Fruit fly (Drosophila melanogaster) whole organism, pupa: ENCODE results near the gene Gr93d.

Source experiments
- CG10348 ChIP-seq: fragments of 200-800 bp; sonication (Bioruptor generic); IDR thresholded peaks from 2 replicates; pipeline ENCODE4 v1.3.6; 2022; ENCODE audit warnings: missing biosample characterization, missing genetic modification characterization
- CG12605 ChIP-seq: fragments of 200-800 bp; sonication (Bioruptor generic); IDR thresholded peaks from 2 replicates; pipeline ENCODE4 v1.3.6; 2022; ENCODE audit warnings: missing biosample characterization, missing genetic modification characterization
- CG13204 ChIP-seq: fragments of 200-800 bp; sonication (Bioruptor generic); optimal IDR thresholded peaks from 2 replicates; lab custom pipeline; 2018; ENCODE audit warnings: missing biosample characterization, mild to moderate bottlenecking, missing genetic modification characterization, moderate library complexity
- CG14655 ChIP-seq: fragments of 200-800 bp; sonication (Bioruptor generic); optimal IDR thresholded peaks from 3 replicates; lab custom pipeline; 2017; ENCODE audit warnings: mild to moderate bottlenecking, missing biosample characterization, missing genetic modification reagents, missing genetic modification characterization
- CG15710 ChIP-seq: fragments of 200-800 bp; sonication (Bioruptor generic); optimal IDR thresholded peaks from 2 replicates; lab custom pipeline; 2018; ENCODE audit warnings: missing biosample characterization, mild to moderate bottlenecking, missing genetic modification characterization, moderate library complexity
- CG17806 ChIP-seq: fragments of 200-800 bp; sonication (Bioruptor generic); optimal IDR thresholded peaks from 2 replicates; lab custom pipeline; 2018; ENCODE audit warnings: missing biosample characterization, mild to moderate bottlenecking, missing genetic modification characterization, moderate library complexity
- CG32121 ChIP-seq: fragments of 200-800 bp; sonication (Bioruptor generic); IDR thresholded peaks from 2 replicates; pipeline ENCODE4 v1.3.6; 2022; ENCODE audit warnings: missing biosample characterization, missing genetic modification characterization
- CG34367 ChIP-seq: fragments of 200-800 bp; sonication (Bioruptor generic); optimal IDR thresholded peaks from 2 replicates; lab custom pipeline; 2018; ENCODE audit warnings: missing biosample characterization, mild to moderate bottlenecking, missing genetic modification characterization
- CG4496 ChIP-seq: fragments of 200-800 bp; sonication (Bioruptor generic); IDR thresholded peaks from 3 replicates; pipeline ENCODE4 v1.3.6; 2022; ENCODE audit warnings: missing biosample characterization, missing genetic modification characterization
- CG8159 ChIP-seq: fragments of 200-800 bp; sonication (Bioruptor generic); optimal IDR thresholded peaks from 3 replicates; lab custom pipeline; 2018; ENCODE audit warnings: missing biosample characterization, mild to moderate bottlenecking, missing genetic modification characterization, moderate library complexity
- CG8301 ChIP-seq: fragments of 200-800 bp; sonication (Bioruptor generic); optimal IDR thresholded peaks from 2 replicates; lab custom pipeline; 2018; ENCODE audit warnings: missing biosample characterization, mild to moderate bottlenecking, missing genetic modification characterization
- CG9948 ChIP-seq: fragments of 200-800 bp; sonication (Bioruptor generic); optimal IDR thresholded peaks from 2 replicates; lab custom pipeline; 2018; ENCODE audit warnings: missing biosample characterization, mild to moderate bottlenecking, missing genetic modification characterization, moderate library complexity
- D1 ChIP-seq: fragments of 200-800 bp; sonication (Bioruptor generic); optimal IDR thresholded peaks from 2 replicates; lab custom pipeline; 2018; ENCODE audit warnings: missing biosample characterization, mild to moderate bottlenecking, missing genetic modification characterization, moderate library complexity
- EcR ChIP-seq: fragments of 200-800 bp; sonication (Bioruptor generic); optimal IDR thresholded peaks from 3 replicates; lab custom pipeline; 2019; ENCODE audit warnings: missing biosample characterization, missing genetic modification characterization, mild to moderate bottlenecking, moderate library complexity, missing genetic modification reagents
- Ets98B ChIP-seq: fragments of 200-800 bp; sonication (Bioruptor generic); IDR thresholded peaks from 2 replicates; pipeline ENCODE4 v1.3.6; 2022; ENCODE audit warnings: missing biosample characterization, missing genetic modification characterization
- Pif1A ChIP-seq: fragments of 200-800 bp; sonication (Bioruptor generic); optimal IDR thresholded peaks from 3 replicates; lab custom pipeline; 2016; ENCODE audit warnings: missing biosample characterization, missing genetic modification characterization
- Pif1B ChIP-seq: fragments of 200-800 bp; sonication (Bioruptor generic); optimal IDR thresholded peaks from 3 replicates; lab custom pipeline; 2016; ENCODE audit warnings: missing biosample characterization, missing genetic modification characterization
- Snoo ChIP-seq: fragments of 200-800 bp; sonication (Bioruptor generic); optimal IDR thresholded peaks from 3 replicates; lab custom pipeline; 2017; ENCODE audit warnings: missing biosample characterization, mild to moderate bottlenecking, missing genetic modification characterization, inconsistent platforms
- fd96Ca ChIP-seq: fragments of 200-800 bp; sonication (Bioruptor generic); IDR thresholded peaks from 3 replicates; pipeline ENCODE4 v1.3.6; 2022; ENCODE audit warnings: missing biosample characterization, missing genetic modification characterization
- gl ChIP-seq: fragments of 200-800 bp; sonication (Bioruptor generic); optimal IDR thresholded peaks from 2 replicates; lab custom pipeline; 2018; ENCODE audit warnings: missing biosample characterization, mild to moderate bottlenecking, missing genetic modification characterization
- rn ChIP-seq: fragments of 200-800 bp; sonication (Bioruptor generic); IDR thresholded peaks from 2 replicates; pipeline ENCODE4 v1.3.6; 2022; ENCODE audit warnings: missing biosample characterization, missing genetic modification characterization

Gr93d gene

DNA sequence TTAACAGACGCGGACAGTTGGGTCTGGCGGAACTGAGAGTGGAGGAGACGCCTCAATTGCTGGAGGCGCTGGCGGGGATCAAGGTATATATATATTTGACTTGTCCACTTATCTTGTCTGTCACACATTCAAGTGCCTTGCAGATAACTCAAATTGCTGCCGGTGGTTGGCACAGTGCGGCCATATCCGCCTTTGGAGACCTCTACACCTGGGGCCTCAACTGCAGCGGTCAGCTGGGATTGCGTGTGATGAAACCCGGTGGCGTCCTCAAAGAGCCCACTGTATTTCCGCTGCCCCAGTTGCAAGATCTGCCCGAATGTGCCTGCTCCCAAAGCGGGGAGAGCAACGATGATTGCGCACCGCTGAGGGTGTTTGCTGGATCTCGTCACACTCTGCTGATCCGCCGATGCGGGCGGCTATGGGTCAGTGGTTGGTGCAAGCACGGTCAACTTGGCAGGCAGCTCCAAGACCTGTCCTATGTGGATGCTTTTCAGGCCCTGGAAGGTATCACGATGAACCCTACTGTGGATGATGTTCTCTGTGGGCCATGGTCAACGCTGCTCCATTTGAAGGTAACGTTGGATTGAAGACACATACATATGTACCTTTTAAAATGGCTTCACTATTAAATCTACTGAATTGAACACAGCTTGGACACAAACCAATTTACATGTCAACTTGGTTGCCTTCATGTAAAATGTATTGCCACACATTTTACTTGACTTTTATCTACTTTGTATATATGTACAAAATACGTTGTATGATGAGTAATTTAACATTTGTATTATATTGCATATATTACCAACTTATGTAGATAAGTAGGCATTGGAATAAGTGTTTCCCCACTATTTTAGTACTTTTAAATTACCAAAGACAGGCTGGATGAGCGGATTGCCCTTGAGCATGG lies 42.5 kb upstream of the Gr93d start, which contains the start of gene CG43844:
CG43844 (plus strand) TSS at position 844 of the 907 bp plus-strand sequence.
- TF ChIP-seq EcR (GFP tag; lab: Kevin White, UChicago) = no peak
- no peak for TF ChIP-seq D1 (tag; lab: Kevin White, UChicago)
- TF ChIP-seq Pif1B (GFP tag; lab: Kevin White, UChicago) = no peak
- TF ChIP-seq gl (tag; lab: Kevin White, UChicago) = no peak
- no peak for TF ChIP-seq Pif1A
- no peak for TF ChIP-seq CG17806 (tag; lab: Kevin White, UChicago)
- no peak for TF ChIP-seq CG8159 (tag; lab: Kevin White, UChicago)
- TF ChIP-seq CG4496 (GFP tag; lab: Robert Waterston, UW) = no peak
- no peak for TF ChIP-seq CG13204 (GFP tag; lab: Kevin White, UChicago)
- TF ChIP-seq CG15710 (tag; lab: Kevin White, UChicago) = no peak
- no peak for TF ChIP-seq CG12605 (GFP tag; lab: Robert Waterston, UW)
- TF ChIP-seq CG10348 (GFP tag; lab: Robert Waterston, UW) = no peak
- no peak for TF ChIP-seq rn (GFP tag; lab: Robert Waterston, UW)
- no peak for TF ChIP-seq CG9948 (tag; lab: Kevin White, UChicago)
- TF ChIP-seq CG14655 (GFP tag; lab: Kevin White, UChicago) = no peak
- no peak for TF ChIP-seq CG34367 (tag; lab: Kevin White, UChicago)
- no peak for TF ChIP-seq CG32121 (GFP tag; lab: Robert Waterston, UW)
- no peak for TF ChIP-seq fd96Ca (GFP tag; lab: Robert Waterston, UW)
- no peak for TF ChIP-seq Snoo (tag; lab: Kevin White, UChicago)
- TF ChIP-seq Ets98B (GFP tag; lab: Robert Waterston, UW) = no peak

DNA sequence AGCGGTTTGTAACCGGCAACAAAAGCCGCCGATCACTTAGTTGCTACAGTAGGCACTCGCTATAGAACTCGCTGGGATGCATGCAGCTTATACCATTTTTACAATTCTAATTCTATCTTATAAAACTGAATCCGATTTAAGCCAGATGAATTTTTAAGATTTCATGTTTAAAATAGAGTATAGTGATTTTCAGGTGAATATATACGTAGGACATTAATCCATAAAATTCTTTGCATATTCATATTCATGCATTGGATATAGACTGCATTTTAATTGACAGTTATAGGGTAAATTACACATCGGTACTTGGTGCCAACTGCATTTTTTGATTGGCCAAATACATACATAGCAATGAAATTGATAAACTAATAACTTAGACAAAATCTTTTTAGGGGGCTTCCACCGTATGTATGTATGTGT lies 41.1 kb upstream of the Gr93d start:
- TF ChIP-seq Snoo (tag; lab: Kevin White, UChicago) (no peak), D1 (tag; lab: Kevin White, UChicago) (no peak), CG10348 (GFP tag; lab: Robert Waterston, UW) (no peak), CG13204 (GFP tag; lab: Kevin White, UChicago) (no peak), CG9948 (tag; lab: Kevin White, UChicago) (peak; percentile 13), EcR (GFP tag; lab: Kevin White, UChicago) (no peak), CG17806 (tag; lab: Kevin White, UChicago) (peak; percentile 44), Ets98B (GFP tag; lab: Robert Waterston, UW) (peak; percentile 51; the same call in 1 of the 2 replicates), fd96Ca (GFP tag; lab: Robert Waterston, UW) (peak; percentile 17; the same call in 1 of the 3 replicates), Pif1B (GFP tag; lab: Kevin White, UChicago) (no peak), rn (GFP tag; lab: Robert Waterston, UW) (no peak), CG34367 (tag; lab: Kevin White, UChicago) (no peak), Pif1A (no peak), CG4496 (GFP tag; lab: Robert Waterston, UW) (peak; percentile 61), CG12605 (GFP tag; lab: Robert Waterston, UW) (no peak), CG14655 (GFP tag; lab: Kevin White, UChicago) (no peak), CG32121 (GFP tag; lab: Robert Waterston, UW) (0 out of 2 replicates have a peak, but pooled peaks have one; percentile 28), CG8301 (tag; lab: Kevin White, UChicago) (peak; percentile 49), gl (tag; lab: Kevin White, UChicago) (no peak), CG15710 (tag; lab: Kevin White, UChicago) (peak; percentile 46), CG8159 (tag; lab: Kevin White, UChicago) (peak; percentile 62)

DNA sequence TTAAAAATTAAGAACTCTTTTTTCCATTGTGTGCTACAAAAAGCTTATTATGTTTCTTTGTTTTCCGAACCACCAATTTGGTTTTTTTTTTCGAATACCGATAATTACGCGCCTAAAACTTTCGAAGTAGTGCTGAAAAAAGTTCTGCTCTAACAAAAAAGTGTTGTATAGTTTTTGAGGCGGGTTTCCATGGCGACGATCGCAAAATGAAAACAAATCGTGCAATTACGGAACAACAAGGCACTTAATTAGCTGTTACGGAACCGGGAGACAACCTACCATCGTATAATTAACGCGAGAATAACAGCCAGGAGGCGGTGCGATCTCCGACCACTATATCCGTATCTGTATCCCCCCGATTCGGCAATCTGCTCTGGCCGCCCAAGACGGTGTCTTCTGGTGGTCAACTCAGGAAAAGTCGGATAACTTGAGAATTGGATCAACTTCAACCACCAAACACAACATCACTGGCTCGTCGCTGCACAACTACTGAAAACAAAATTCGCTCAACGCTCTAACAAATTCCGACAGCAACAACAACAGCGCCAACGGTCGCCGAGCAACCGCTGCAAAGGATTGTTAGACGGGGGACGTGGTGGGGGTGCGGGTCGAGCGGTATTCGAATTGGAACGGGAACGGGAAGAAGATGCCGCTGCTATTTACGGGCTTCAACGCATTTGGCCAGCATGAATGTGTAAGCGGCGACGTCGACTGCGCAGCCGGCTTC lies 40.6 kb upstream of the Gr93d start, which contains the start of the genes CG6678 and dnd:
CG6678 (plus strand) TSS at position 169 of the 727 bp plus-strand sequence.
dnd (minus strand) TSS at position 495 of the 727 bp plus-strand sequence.
- TF ChIP-seq CG14655 (GFP tag; lab: Kevin White, UChicago) (no peak), Pif1B (GFP tag; lab: Kevin White, UChicago) (no peak), gl (tag; lab: Kevin White, UChicago) (no peak), EcR (GFP tag; lab: Kevin White, UChicago) (no peak), CG8159 (tag; lab: Kevin White, UChicago) (no peak), CG13204 (GFP tag; lab: Kevin White, UChicago) (peak; percentile 72), CG4496 (GFP tag; lab: Robert Waterston, UW) (0 out of 3 replicates have a peak, but pooled peaks have one; percentile 30), D1 (tag; lab: Kevin White, UChicago) (no peak)

DNA sequence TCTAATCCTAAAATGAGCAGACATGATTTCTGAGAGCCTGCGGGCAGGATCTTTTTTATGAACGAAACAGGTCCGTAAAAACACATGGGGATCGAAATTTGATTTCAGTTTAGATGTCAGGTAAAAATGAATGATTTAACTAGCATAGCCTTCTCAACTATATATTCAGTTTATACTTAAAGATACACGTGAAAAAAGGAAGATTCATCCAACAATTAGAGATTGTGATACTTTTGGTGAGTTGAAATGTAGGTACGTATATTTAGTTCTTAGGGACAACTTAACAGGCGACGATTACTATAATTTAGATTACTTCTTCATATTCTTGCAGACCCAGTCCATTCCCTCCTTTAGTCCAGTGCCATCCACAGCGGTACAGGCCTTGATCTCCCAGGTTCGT lies 39.0 kb upstream of the Gr93d start, which contains the start of gene CG17819:
CG17819 (minus strand) TSS at position 101 of the 400 bp plus-strand sequence.
- no peak for TF ChIP-seq Pif1B (GFP tag; lab: Kevin White, UChicago)
- TF ChIP-seq CG9948 (tag; lab: Kevin White, UChicago) = no peak
- TF ChIP-seq CG32121 (GFP tag; lab: Robert Waterston, UW) = no peak
- TF ChIP-seq CG10348 (GFP tag; lab: Robert Waterston, UW) = no peak
- TF ChIP-seq Ets98B (GFP tag; lab: Robert Waterston, UW) = no peak
- TF ChIP-seq CG15710 (tag; lab: Kevin White, UChicago) = no peak
- TF ChIP-seq CG4496 (GFP tag; lab: Robert Waterston, UW) = no peak
- TF ChIP-seq CG12605 (GFP tag; lab: Robert Waterston, UW) = no peak
- TF ChIP-seq CG17806 (tag; lab: Kevin White, UChicago) = no peak
- TF ChIP-seq rn (GFP tag; lab: Robert Waterston, UW) = no peak
- no peak for TF ChIP-seq fd96Ca (GFP tag; lab: Robert Waterston, UW)
- TF ChIP-seq Snoo (tag; lab: Kevin White, UChicago) = no peak
- no peak for TF ChIP-seq CG8159 (tag; lab: Kevin White, UChicago)
- TF ChIP-seq CG14655 (GFP tag; lab: Kevin White, UChicago) = no peak
- no peak for TF ChIP-seq CG34367 (tag; lab: Kevin White, UChicago)
- no peak for TF ChIP-seq CG13204 (GFP tag; lab: Kevin White, UChicago)
- no peak for TF ChIP-seq CG8301 (tag; lab: Kevin White, UChicago)
